Worm (Caenorhabditis elegans) whole organism, L4/young adult: ENCODE data around the gene zipt-2.3.

Source experiments
- dao-5 ChIP-seq: sonication (generic microtip); optimal IDR thresholded peaks from 2 replicates; lab custom pipeline; 2016; ENCODE audit warnings: missing genotype, missing genetic modification characterization, moderate library complexity, missing compliant biosample characterization
- him-1 ChIP-seq: sonication (generic microtip); optimal IDR thresholded peaks from 2 replicates; lab custom pipeline; 2016; ENCODE audit warnings: missing genotype, missing genetic modification reagents, missing genetic modification characterization, missing compliant biosample characterization

- TF ChIP-seq him-1 (tag; lab: Kevin White, UChicago) (no peak), dao-5 (tag; lab: Kevin White, UChicago) (no peak)
Observed at ce11 chrII:13736906-13737305, 21.2 kb upstream of the zipt-2.3 start.
